Worm (Caenorhabditis elegans) whole organism, L4/young adult: ENCODE data around the gene pals-33.

Experiments
- W03F9.2 ChIP-seq: fragments of 150-350 bp; optimal IDR thresholded peaks from 2 replicates; lab custom pipeline; 2014; ENCODE audit warnings: missing biosample characterization, missing genetic modification characterization
- dao-5 ChIP-seq: sonication (generic microtip); optimal IDR thresholded peaks from 2 replicates; lab custom pipeline; 2016; ENCODE audit warnings: missing genotype, missing genetic modification characterization, moderate library complexity, missing compliant biosample characterization

- TF ChIP-seq dao-5 (tag; lab: Kevin White, UChicago) = no peak
- TF ChIP-seq W03F9.2 (tag; lab: Kevin White, UChicago) = no peak
These were observed 43.2 kb downstream of the pals-33 start for ce11 chrV:3716279-3716887.
